Fruit fly (Drosophila melanogaster): Measurements from ENCODE around the gene CG42359.

CG42359 gene

dm6 chr3R:19162135-19162616 lies at the start of gene CG42359, which contains the start of gene Nsun5 (continued):
- TF ChIP-seq MTF-1 (GFP tag; optimal IDR thresholded peaks at IDR 0.05; ENCODE audit: borderline replicate concordance) (peak; percentile 50), Asciz (GFP tag; optimal IDR thresholded peaks at IDR 0.05) (peak; percentile 84), wdn (GFP tag; IDR thresholded peaks at IDR 0.05) (peak; percentile 83), Myb (GFP tag; optimal IDR thresholded peaks at IDR 0.05) (peak; percentile 75), CG1024 (GFP tag; IDR thresholded peaks at IDR 0.05) (peak; percentile 84), CG30403 (GFP tag; optimal IDR thresholded peaks at IDR 0.05) (peak; percentile 94), CG31441 (GFP tag; IDR thresholded peaks at IDR 0.05) (peak; percentile 85), CG1832 (GFP tag; optimal IDR thresholded peaks at IDR 0.05) (no peak), Gug (GFP tag; IDR thresholded peaks at IDR 0.05) (peak; percentile 89), CG6689 (GFP tag; IDR thresholded peaks at IDR 0.05) (peak; percentile 91), CG11560 (tag; IDR thresholded peaks at IDR 0.05) (peak; percentile 94), CG5245 (GFP tag; optimal IDR thresholded peaks at IDR 0.05) (peak; percentile 79), HLHmδ (GFP tag; optimal IDR thresholded peaks at IDR 0.05) (peak; percentile 5), nerfin-1 (tag; optimal IDR thresholded peaks at IDR 0.05) (peak; percentile 87), lmd (GFP tag; IDR thresholded peaks at IDR 0.05) (peak; percentile 84), vnd (GFP tag; IDR thresholded peaks at IDR 0.05; ENCODE audit: partially characterized antibody) (peak; percentile 85), Opbp (GFP tag; IDR thresholded peaks at IDR 0.05; ENCODE audit: partially characterized antibody) (peak; percentile 82), pfk (GFP tag; optimal IDR thresholded peaks at IDR 0.05) (peak; percentile 26), sisA (GFP tag; IDR thresholded peaks at IDR 0.05) (peak; percentile 89), CG17186 (GFP tag; optimal IDR thresholded peaks at IDR 0.05) (peak; percentile 91), CG2199 (GFP tag; IDR thresholded peaks at IDR 0.05) (peak; percentile 81; the same call in 2 of the 3 replicates), gsb-n (tag; optimal IDR thresholded peaks at IDR 0.05) (peak; percentile 89), CG2202 (tag; optimal IDR thresholded peaks at IDR 0.05) (peak; percentile 77), ab (GFP tag; optimal IDR thresholded peaks at IDR 0.05) (peak; percentile 36), slou (GFP tag; optimal IDR thresholded peaks at IDR 0.05) (peak; percentile 79), CG4854 (GFP tag; optimal IDR thresholded peaks at IDR 0.05) (peak; percentile 84), ken (GFP tag; IDR thresholded peaks at IDR 0.05) (peak; percentile 89), CTCF (GFP tag; optimal IDR thresholded peaks at IDR 0.05) (peak; percentile 60), unc-4 (GFP tag; IDR thresholded peaks at IDR 0.05; ENCODE audit: partially characterized antibody) (peak; percentile 95), CG2889 (GFP tag; IDR thresholded peaks at IDR 0.05) (peak; percentile 77), CG17802 (tag; optimal IDR thresholded peaks at IDR 0.05) (peak; percentile 73), CG14710 (tag; optimal IDR thresholded peaks at IDR 0.05) (peak; percentile 96), BtbVII (GFP tag; optimal IDR thresholded peaks at IDR 0.05) (peak; percentile 79), CG10654 (GFP tag; optimal IDR thresholded peaks at IDR 0.05) (peak; percentile 92), Hr51 (GFP tag; optimal IDR thresholded peaks at IDR 0.05) (peak; percentile 84 to 87), Nf-YA (GFP tag; IDR thresholded peaks at IDR 0.05) (peak; percentile 84), CG4820 (GFP tag; optimal IDR thresholded peaks at IDR 0.05) (peak; percentile 83), CkIIα-i1 (GFP tag; IDR thresholded peaks at IDR 0.05) (no peak), CG13296 (GFP tag; optimal IDR thresholded peaks at IDR 0.05) (peak; percentile 78), CG14441 (GFP tag; IDR thresholded peaks at IDR 0.05) (peak; percentile 91), da (GFP tag; optimal IDR thresholded peaks at IDR 0.05) (peak; percentile 81), seq (GFP tag; IDR thresholded peaks at IDR 0.05) (peak; percentile 81), gt (GFP tag; IDR thresholded peaks at IDR 0.05) (peak; percentile 88), CG34224 (GFP tag; IDR thresholded peaks at IDR 0.05; ENCODE audit: partially characterized antibody) (peak; percentile 93), bigmax (GFP tag; optimal IDR thresholded peaks at IDR 0.05) (peak; percentile 59), CG2712 (tag; optimal IDR thresholded peaks at IDR 0.05) (peak; percentile 94), Mad (GFP tag; optimal IDR thresholded peaks at IDR 0.05) (peak; percentile 84), CG15073 (GFP tag; optimal IDR thresholded peaks at IDR 0.05) (peak; percentile 10), dimm (GFP tag; IDR thresholded peaks at IDR 0.05) (peak; percentile 51; the same call in 1 of the 2 replicates), CG4424 (GFP tag; optimal IDR thresholded peaks at IDR 0.05) (peak; percentile 90), CG14667 (GFP tag; IDR thresholded peaks at IDR 0.05) (peak; percentile 87)
